Worm (Caenorhabditis elegans) whole organism, L1 larva: ENCODE data around the gene str-198.

Experiments
- C04F5.9 ChIP-seq: sonication (generic microtip); optimal IDR thresholded peaks from 2 replicates; lab custom pipeline; 2016; ENCODE audit warnings: missing genetic modification characterization, missing compliant biosample characterization
- C16A3.4 ChIP-seq: fragments of 150-350 bp; optimal IDR thresholded peaks from 2 replicates; lab custom pipeline; 2014; ENCODE audit warnings: missing biosample characterization, missing genetic modification characterization
- C34B4.2 ChIP-seq: sonication (generic microtip); optimal IDR thresholded peaks from 2 replicates; lab custom pipeline; 2017; ENCODE audit warnings: mild to moderate bottlenecking, missing genetic modification characterization, missing compliant biosample characterization
- blmp-1 ChIP-seq: fragments of 150-350 bp; optimal IDR thresholded peaks from 2 replicates; lab custom pipeline; 2014; ENCODE audit warnings: missing biosample characterization, missing genetic modification characterization
- ceh-8 ChIP-seq: fragments of 200-800 bp; sonication (Bioruptor generic); optimal IDR thresholded peaks from 2 replicates; lab custom pipeline; 2018; ENCODE audit warnings: mild to moderate bottlenecking, missing genetic modification characterization, moderate library complexity, missing compliant biosample characterization
- ceh-90 ChIP-seq: sonication (generic microtip); optimal IDR thresholded peaks from 2 replicates; lab custom pipeline; 2016; ENCODE audit warnings: missing genetic modification characterization, missing compliant biosample characterization
- egl-13 ChIP-seq: sonication (generic microtip); optimal IDR thresholded peaks from 2 replicates; lab custom pipeline; 2016; ENCODE audit warnings: missing genotype, missing genetic modification reagents, missing genetic modification characterization, missing compliant biosample characterization
- egl-27 ChIP-seq, 2 experiments: fragments of 150-350 bp in 1 of 2; sonication (generic microtip); optimal IDR thresholded peaks; 3 replicates each; lab custom pipeline; 2017 to 2018; ENCODE audit warnings: missing biosample characterization in 2 of 2, missing genetic modification characterization in 2 of 2, missing genetic modification reagents in 2 of 2
- elt-3 ChIP-seq, 6 experiments: fragments of 150-350 bp in 1 of 6; sonication (generic microtip); optimal IDR thresholded peaks; 2 replicates each; lab custom pipeline; 2017 to 2018; ENCODE audit warnings: missing biosample characterization in 6 of 6, missing genetic modification characterization in 6 of 6, inconsistent platforms in 1 of 6
- fkh-4 ChIP-seq: sonication (generic microtip); optimal IDR thresholded peaks from 2 replicates; lab custom pipeline; 2016; ENCODE audit warnings: missing compliant biosample characterization, missing genetic modification characterization, borderline replicate concordance
- grh-1 ChIP-seq: fragments of 200-800 bp; sonication (Bioruptor generic); IDR thresholded peaks from 2 replicates; pipeline ENCODE4 v1.3.6; 2022; ENCODE audit warnings: missing genetic modification reagents, missing genetic modification characterization, missing compliant biosample characterization
- hlh-4 ChIP-seq: sonication (generic microtip); optimal IDR thresholded peaks from 2 replicates; lab custom pipeline; 2016; ENCODE audit warnings: mild to moderate bottlenecking, missing genetic modification characterization, missing compliant biosample characterization
- lin-14 ChIP-seq: fragments of 200-800 bp; sonication (Bioruptor generic); optimal IDR thresholded peaks from 2 replicates; lab custom pipeline; 2018; ENCODE audit warnings: mild to moderate bottlenecking, missing genetic modification characterization, moderate library complexity, missing compliant biosample characterization
- lin-15B ChIP-seq: fragments of 150-350 bp; sonication (generic microtip); optimal IDR thresholded peaks from 3 replicates; lab custom pipeline; 2014; ENCODE audit warnings: missing biosample characterization, missing genetic modification characterization
- lin-39 ChIP-seq: fragments of 150-350 bp; optimal IDR thresholded peaks from 2 replicates; lab custom pipeline; 2014; ENCODE audit warnings: missing biosample characterization, missing genetic modification reagents, missing genetic modification characterization
- mep-1 ChIP-seq: fragments of 150-350 bp; optimal IDR thresholded peaks from 2 replicates; lab custom pipeline; 2014; ENCODE audit warnings: missing biosample characterization, missing genetic modification characterization
- nhr-19 ChIP-seq: fragments of 200-800 bp; sonication (Bioruptor generic); conservative IDR thresholded peaks from 2 replicates; pipeline ENCODE4 v1.3.6; 2022; ENCODE audit warnings: missing genetic modification characterization, missing compliant biosample characterization
- nhr-20 ChIP-seq: sonication (generic microtip); optimal IDR thresholded peaks from 2 replicates; lab custom pipeline; 2016; ENCODE audit warnings: mild to moderate bottlenecking, missing genetic modification characterization, missing compliant biosample characterization
- nhr-237 ChIP-seq: fragments of 150-350 bp; optimal IDR thresholded peaks from 2 replicates; lab custom pipeline; 2014; ENCODE audit warnings: missing biosample characterization, missing genetic modification characterization
- nhr-77 ChIP-seq: fragments of 150-350 bp; optimal IDR thresholded peaks from 2 replicates; lab custom pipeline; 2014; ENCODE audit warnings: missing biosample characterization, missing genetic modification characterization
- nhr-85 ChIP-seq: sonication (generic microtip); peaks from one replicate; lab custom pipeline; 2016; ENCODE audit warnings: missing genetic modification characterization, inconsistent platforms, missing compliant biosample characterization
- pag-3 ChIP-seq: sonication (generic microtip); optimal IDR thresholded peaks from 2 replicates; lab custom pipeline; 2017; ENCODE audit warnings: missing genetic modification characterization, mild to moderate bottlenecking, missing compliant biosample characterization, antibody characterized with exemption, borderline replicate concordance; ENCODE audit not compliant: insufficient read depth
- pqm-1 ChIP-seq: sonication (generic microtip); optimal IDR thresholded peaks from 3 replicates; lab custom pipeline; 2017; ENCODE audit warnings: missing biosample characterization, missing genetic modification characterization
- rnt-1 ChIP-seq: sonication (generic microtip); optimal IDR thresholded peaks from 2 replicates; lab custom pipeline; 2016; ENCODE audit warnings: mild to moderate bottlenecking, missing genetic modification characterization, moderate library complexity, missing compliant biosample characterization
- skn-1 ChIP-seq: fragments of 150-350 bp; optimal IDR thresholded peaks from 2 replicates; lab custom pipeline; 2014; ENCODE audit warnings: missing biosample characterization, missing genetic modification characterization
- snpc-4 ChIP-seq: fragments of 150-350 bp; optimal IDR thresholded peaks from 2 replicates; lab custom pipeline; 2014; ENCODE audit warnings: missing biosample characterization, missing genetic modification characterization
- swsn-7 ChIP-seq: sonication (generic microtip); optimal IDR thresholded peaks from 2 replicates; lab custom pipeline; 2016; ENCODE audit warnings: missing genetic modification characterization, missing compliant biosample characterization
- tbx-2 ChIP-seq: sonication (generic microtip); optimal IDR thresholded peaks from 2 replicates; lab custom pipeline; 2016; ENCODE audit warnings: missing genetic modification characterization, missing compliant biosample characterization
- tlp-1 ChIP-seq: fragments of 150-350 bp; optimal IDR thresholded peaks from 2 replicates; lab custom pipeline; 2014; ENCODE audit warnings: missing biosample characterization, missing genetic modification characterization
- unc-62 ChIP-seq: fragments of 150-350 bp; optimal IDR thresholded peaks from 2 replicates; lab custom pipeline; 2014; ENCODE audit warnings: missing biosample characterization, missing genetic modification reagents, missing genetic modification characterization
- unc-98 ChIP-seq: fragments of 200-800 bp; sonication (Bioruptor generic); IDR thresholded peaks from 2 replicates; pipeline ENCODE4 v1.3.6; 2022; ENCODE audit warnings: missing genetic modification characterization, missing compliant biosample characterization
- zag-1 ChIP-seq: fragments of 150-350 bp; optimal IDR thresholded peaks from 2 replicates; lab custom pipeline; 2014; ENCODE audit warnings: missing biosample characterization, missing genetic modification characterization
- zip-4 ChIP-seq: fragments of 200-800 bp; sonication (Bioruptor generic); optimal IDR thresholded peaks from 2 replicates; lab custom pipeline; 2018; ENCODE audit warnings: mild to moderate bottlenecking, missing genetic modification characterization, moderate library complexity, missing compliant biosample characterization
- ztf-11 ChIP-seq, 2 experiments: sonication (generic microtip); optimal IDR thresholded peaks; 2 replicates each; lab custom pipeline; 2016 to 2017; ENCODE audit warnings: missing genetic modification characterization in 2 of 2, missing biosample characterization in 1 of 2, missing compliant biosample characterization in 1 of 2

The str-198 gene

DNA sequence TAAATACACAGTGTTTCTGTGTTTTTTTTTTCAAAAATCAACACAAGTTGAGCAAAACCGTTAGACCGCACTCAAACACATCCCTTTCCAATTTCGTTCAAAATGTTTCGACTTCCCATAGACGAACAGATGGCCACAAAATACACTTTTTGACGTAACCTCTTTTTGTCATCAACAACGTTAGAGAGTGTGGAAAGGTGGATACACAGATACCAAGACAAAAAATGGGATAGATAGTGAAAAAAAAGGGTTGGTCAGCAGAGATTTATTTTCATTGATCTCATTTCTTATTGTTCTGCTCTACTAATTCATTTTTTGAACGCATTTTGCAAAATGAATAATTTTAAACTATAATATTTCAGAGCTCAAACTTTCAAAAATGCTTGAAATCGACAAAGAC is 47.3 kb downstream of the str-198 start:
- TF ChIP-seq lin-14 (GFP tag; lab: Kevin White, UChicago): no peak
- no peak for TF ChIP-seq tbx-2 (tag; lab: Kevin White, UChicago)
- no peak for TF ChIP-seq pag-3 (tag; lab: Kevin White, UChicago)
- TF ChIP-seq nhr-237 (tag; lab: Kevin White, UChicago): no peak
- TF ChIP-seq zag-1: no peak
- peak; percentile 81 for TF ChIP-seq blmp-1 (tag; lab: Kevin White, UChicago)
- TF ChIP-seq lin-15B (tag; lab: Kevin White, UChicago): no peak
- TF ChIP-seq lin-39: no peak
- TF ChIP-seq C16A3.4 (tag; lab: Kevin White, UChicago): no peak
- no peak for TF ChIP-seq hlh-4 (tag; lab: Kevin White, UChicago)
- TF ChIP-seq rnt-1: peak; percentile 43
- no peak for TF ChIP-seq zip-4 (GFP tag; lab: Kevin White, UChicago)
- no peak for TF ChIP-seq C04F5.9
- no peak for TF ChIP-seq tlp-1 (tag; lab: Kevin White, UChicago)
- no peak for TF ChIP-seq C34B4.2
- no peak for TF ChIP-seq swsn-7 (tag; lab: Kevin White, UChicago)
- peak; percentile 28 for TF ChIP-seq nhr-19 (GFP tag; lab: Robert Waterston, UW)
- TF ChIP-seq ceh-8 (GFP tag; lab: Kevin White, UChicago): no peak
- TF ChIP-seq snpc-4 (tag; lab: Kevin White, UChicago): no peak
- no peak for TF ChIP-seq fkh-4 (tag; lab: Kevin White, UChicago)
- TF ChIP-seq nhr-77 (tag; lab: Kevin White, UChicago): no peak
- no peak for TF ChIP-seq egl-13 (tag; lab: Kevin White, UChicago)
- peak; percentile 39 for TF ChIP-seq nhr-20 (tag; lab: Kevin White, UChicago)
- peak in 1 of 6 experiments; percentile 58 for TF ChIP-seq elt-3 (tag; optimal IDR thresholded peaks at IDR 0.05; lab: Kevin White, UChicago)
- TF ChIP-seq unc-62 (GFP tag; lab: Kevin White, UChicago): no peak
- TF ChIP-seq mep-1 (tag; lab: Kevin White, UChicago): peak; percentile 38
- TF ChIP-seq egl-27 (tag; optimal IDR thresholded peaks at IDR 0.05; lab: Kevin White, UChicago): no peak
- no peak for TF ChIP-seq pqm-1 (tag; lab: Kevin White, UChicago)
- TF ChIP-seq skn-1: peak; percentile 58
- no peak for TF ChIP-seq unc-98
- TF ChIP-seq ceh-90 (tag; lab: Kevin White, UChicago): no peak
- no peak for TF ChIP-seq ztf-11 (tag; optimal IDR thresholded peaks at IDR 0.05; lab: Kevin White, UChicago)
- TF ChIP-seq nhr-85: no peak
- no peak for TF ChIP-seq grh-1 (GFP tag; lab: Robert Waterston, UW)
